Worm (Caenorhabditis elegans) whole organism, young adult: ENCODE results near the gene sri-26.

ENCODE experiments used
- B0261.1 ChIP-seq: sonication (generic microtip); optimal IDR thresholded peaks from 2 replicates; lab custom pipeline; 2016; ENCODE audit warnings: mild to moderate bottlenecking, missing genetic modification characterization, moderate library complexity, missing compliant biosample characterization
- C17E4.6 ChIP-seq: fragments of 200-800 bp; sonication (Bioruptor generic); IDR thresholded peaks from 2 replicates; pipeline ENCODE4 v1.3.6; 2022; ENCODE audit warnings: missing genetic modification reagents, missing genetic modification characterization, missing compliant biosample characterization
- D2030.7 ChIP-seq: fragments of 200-800 bp; sonication (Bioruptor generic); IDR thresholded peaks from 2 replicates; pipeline ENCODE4 v1.3.6; 2022; ENCODE audit warnings: missing genetic modification reagents, missing genetic modification characterization, missing compliant biosample characterization
- F10E7.11 ChIP-seq: sonication (generic microtip); optimal IDR thresholded peaks from 2 replicates; lab custom pipeline; 2017; ENCODE audit warnings: mild to moderate bottlenecking, missing genetic modification characterization, moderate library complexity, missing compliant biosample characterization
- F39B2.1 ChIP-seq: fragments of 200-800 bp; sonication (Bioruptor generic); IDR thresholded peaks from 2 replicates; pipeline ENCODE4 v1.3.6; 2022; ENCODE audit warnings: missing genetic modification reagents, missing genetic modification characterization, missing compliant biosample characterization
- F49E8.2 ChIP-seq: sonication (generic microtip); optimal IDR thresholded peaks from 3 replicates; lab custom pipeline; 2017; ENCODE audit warnings: missing genetic modification characterization, mild to moderate bottlenecking, missing compliant biosample characterization, antibody characterized with exemption, moderate library complexity; ENCODE audit not compliant: insufficient read depth
- F57C9.4 ChIP-seq: sonication (generic microtip); optimal IDR thresholded peaks from 2 replicates; lab custom pipeline; 2017; ENCODE audit warnings: mild to moderate bottlenecking, missing genetic modification characterization, missing compliant biosample characterization
- K11D2.4 ChIP-seq: fragments of 200-800 bp; sonication (Bioruptor generic); IDR thresholded peaks from 2 replicates; pipeline ENCODE4 v1.3.6; 2022; ENCODE audit warnings: missing genetic modification reagents, missing genetic modification characterization, missing compliant biosample characterization
- T07F8.4 ChIP-seq: sonication (generic microtip); optimal IDR thresholded peaks from 2 replicates; lab custom pipeline; 2016; ENCODE audit warnings: mild to moderate bottlenecking, missing genetic modification characterization, moderate library complexity, missing compliant biosample characterization
- Y53F4B.3 ChIP-seq: fragments of 200-800 bp; sonication (Bioruptor generic); IDR thresholded peaks from 2 replicates; pipeline ENCODE4 v1.3.6; 2022; ENCODE audit warnings: missing genetic modification reagents, missing genetic modification characterization, missing compliant biosample characterization
- atf-7 ChIP-seq: sonication (generic microtip); optimal IDR thresholded peaks from 2 replicates; lab custom pipeline; 2017; ENCODE audit warnings: mild to moderate bottlenecking, missing genetic modification characterization, missing compliant biosample characterization
- attf-5 ChIP-seq: fragments of 200-800 bp; sonication (Bioruptor generic); optimal IDR thresholded peaks from 2 replicates; lab custom pipeline; 2018; ENCODE audit warnings: mild to moderate bottlenecking, missing genetic modification characterization, missing compliant biosample characterization
- attf-6 ChIP-seq: fragments of 200-800 bp; sonication (Bioruptor generic); IDR thresholded peaks from 2 replicates; pipeline ENCODE4 v1.3.6; 2022; ENCODE audit warnings: missing genetic modification reagents, missing genetic modification characterization, missing compliant biosample characterization
- cebp-2 ChIP-seq: fragments of 200-800 bp; sonication (Bioruptor generic); IDR thresholded peaks from 2 replicates; pipeline ENCODE4 v1.3.6; 2022; ENCODE audit warnings: missing genetic modification characterization, missing compliant biosample characterization
- ceh-100 ChIP-seq: fragments of 200-800 bp; sonication (Bioruptor generic); IDR thresholded peaks from 2 replicates; pipeline ENCODE4 v1.3.6; 2022; ENCODE audit warnings: missing genetic modification reagents, missing genetic modification characterization, missing compliant biosample characterization
- ceh-58 ChIP-seq: fragments of 200-800 bp; sonication (Bioruptor generic); IDR thresholded peaks from 2 replicates; pipeline ENCODE4 v1.3.6; 2022; ENCODE audit warnings: missing genetic modification characterization, missing compliant biosample characterization
- efl-1 ChIP-seq: fragments of 150-350 bp; optimal IDR thresholded peaks from 2 replicates; lab custom pipeline; 2014; ENCODE audit warnings: missing biosample characterization, missing genetic modification reagents, missing genetic modification characterization
- ets-4 ChIP-seq: fragments of 200-800 bp; sonication (Bioruptor generic); optimal IDR thresholded peaks from 2 replicates; lab custom pipeline; 2018; ENCODE audit warnings: mild to moderate bottlenecking, missing genetic modification characterization, missing compliant biosample characterization
- hmg-1.2 ChIP-seq: fragments of 200-800 bp; sonication (Bioruptor generic); IDR thresholded peaks from 2 replicates; pipeline ENCODE4 v1.3.6; 2022; ENCODE audit warnings: missing genetic modification reagents, missing genetic modification characterization, missing compliant biosample characterization
- hrde-1 ChIP-seq: sonication (generic microtip); optimal IDR thresholded peaks from 2 replicates; lab custom pipeline; 2016; ENCODE audit warnings: missing genetic modification characterization, mild to moderate bottlenecking, missing compliant biosample characterization, moderate library complexity, missing genotype, missing genetic modification reagents, borderline replicate concordance
- lin-26 ChIP-seq: fragments of 200-800 bp; sonication (Bioruptor generic); IDR thresholded peaks from 2 replicates; pipeline ENCODE4 v1.3.6; 2022; ENCODE audit warnings: missing genetic modification reagents, missing genetic modification characterization, missing compliant biosample characterization
- lsl-1 ChIP-seq: fragments of 200-800 bp; sonication (Bioruptor generic); optimal IDR thresholded peaks from 2 replicates; lab custom pipeline; 2018; ENCODE audit warnings: mild to moderate bottlenecking, missing genetic modification characterization, moderate library complexity, missing compliant biosample characterization
- madf-8 ChIP-seq: fragments of 200-800 bp; sonication (Bioruptor generic); conservative IDR thresholded peaks from 2 replicates; pipeline ENCODE4 v1.3.6; 2022; ENCODE audit warnings: missing genetic modification reagents, missing genetic modification characterization, missing compliant biosample characterization
- mxl-1 ChIP-seq: sonication (generic microtip); optimal IDR thresholded peaks from 2 replicates; lab custom pipeline; 2016; ENCODE audit warnings: missing genetic modification characterization, missing compliant biosample characterization
- nfya-1 ChIP-seq: sonication (generic microtip); optimal IDR thresholded peaks from 2 replicates; lab custom pipeline; 2017; ENCODE audit warnings: antibody characterized with exemption, missing compliant biosample characterization, missing genetic modification characterization, borderline replicate concordance; ENCODE audit not compliant: insufficient read depth
- nfyb-1 ChIP-seq: fragments of 200-800 bp; sonication (Bioruptor generic); IDR thresholded peaks from 2 replicates; pipeline ENCODE4 v1.3.6; 2022; ENCODE audit warnings: missing genetic modification reagents, missing genetic modification characterization, missing compliant biosample characterization
- nhr-120 ChIP-seq: fragments of 200-800 bp; sonication (Bioruptor generic); IDR thresholded peaks from 2 replicates; pipeline ENCODE4 v1.3.6; 2022; ENCODE audit warnings: missing genetic modification characterization, missing compliant biosample characterization
- repo-1 ChIP-seq: sonication (generic microtip); optimal IDR thresholded peaks from 2 replicates; lab custom pipeline; 2017; ENCODE audit warnings: mild to moderate bottlenecking, missing genetic modification characterization, missing compliant biosample characterization
- sea-2 ChIP-seq: fragments of 200-800 bp; sonication (Bioruptor generic); IDR thresholded peaks from 2 replicates; pipeline ENCODE4 v1.3.6; 2022; ENCODE audit warnings: missing genetic modification characterization, missing compliant biosample characterization
- snpc-1.3 ChIP-seq: sonication (generic microtip); optimal IDR thresholded peaks from 2 replicates; lab custom pipeline; 2017; ENCODE audit warnings: missing genetic modification characterization, mild to moderate bottlenecking, missing compliant biosample characterization, antibody characterized with exemption, moderate library complexity, missing genotype, missing genetic modification reagents; ENCODE audit not compliant: insufficient read depth
- snpc-3.4 ChIP-seq: sonication (generic microtip); optimal IDR thresholded peaks from 2 replicates; lab custom pipeline; 2017; ENCODE audit warnings: missing genetic modification characterization, mild to moderate bottlenecking, missing compliant biosample characterization, antibody characterized with exemption, moderate library complexity, missing genotype, missing genetic modification reagents
- sptf-2 ChIP-seq: fragments of 200-800 bp; sonication (Bioruptor generic); optimal IDR thresholded peaks from 2 replicates; lab custom pipeline; 2018; ENCODE audit warnings: mild to moderate bottlenecking, missing genetic modification characterization, missing compliant biosample characterization
- tbx-9 ChIP-seq: sonication (generic microtip); optimal IDR thresholded peaks from 2 replicates; lab custom pipeline; 2016; ENCODE audit warnings: borderline replicate concordance, missing genetic modification characterization, inconsistent platforms, missing compliant biosample characterization
- tlf-1 ChIP-seq: fragments of 200-800 bp; sonication (Bioruptor generic); optimal IDR thresholded peaks from 2 replicates; lab custom pipeline; 2018; ENCODE audit warnings: mild to moderate bottlenecking, missing genetic modification characterization, missing compliant biosample characterization
- unc-130 ChIP-seq: sonication (generic microtip); optimal IDR thresholded peaks from 2 replicates; lab custom pipeline; 2016; ENCODE audit warnings: missing genetic modification reagents, missing genetic modification characterization, missing compliant biosample characterization
- ztf-28 ChIP-seq: fragments of 200-800 bp; sonication (Bioruptor generic); IDR thresholded peaks from 2 replicates; pipeline ENCODE4 v1.3.6; 2022; ENCODE audit warnings: missing genetic modification reagents, missing genetic modification characterization, missing compliant biosample characterization
- ztf-6 ChIP-seq: fragments of 200-800 bp; sonication (Bioruptor generic); IDR thresholded peaks from 2 replicates; pipeline ENCODE4 v1.3.6; 2022; ENCODE audit warnings: missing genetic modification reagents, missing genetic modification characterization, missing compliant biosample characterization

The sri-26 gene

ce11 chrV:15225650-15226049, 10.4 kb downstream of the sri-26 start, which contains the start of gene srw-14:
Gene srw-14 (plus strand): TSS chrV:15225950.
- TF ChIP-seq atf-7 (tag; lab: Kevin White, UChicago) = no peak
- TF ChIP-seq D2030.7 = no peak
- no peak for TF ChIP-seq ceh-58 (GFP tag; lab: Robert Waterston, UW)
- no peak for TF ChIP-seq F10E7.11 (tag; lab: Kevin White, UChicago)
- TF ChIP-seq attf-6 (GFP tag; lab: Robert Waterston, UW) = no peak
- TF ChIP-seq tbx-9 = no peak
- no peak for TF ChIP-seq Y53F4B.3 (GFP tag; lab: Robert Waterston, UW)

DNA sequence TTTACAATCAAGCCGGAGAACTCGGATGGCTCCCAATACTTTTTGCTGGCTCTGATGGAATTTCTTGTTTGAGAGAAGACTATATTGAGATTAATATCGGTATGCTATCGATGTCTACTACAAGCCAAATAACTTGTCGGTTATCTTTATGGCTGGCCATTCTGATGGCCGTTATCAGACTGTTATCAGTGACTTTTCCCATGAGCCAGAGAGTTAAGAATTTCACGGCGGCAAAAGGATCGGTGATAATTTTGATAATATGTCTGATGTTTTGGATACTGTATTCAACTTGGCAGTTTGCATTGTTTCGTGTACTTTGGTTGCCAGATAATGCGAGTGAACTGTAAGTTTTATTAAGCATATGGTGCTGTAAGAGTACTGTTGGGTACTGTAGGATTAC, 10.9 kb downstream of the sri-26 start:
- TF ChIP-seq nfyb-1 = no peak
- TF ChIP-seq T07F8.4 (tag; lab: Kevin White, UChicago) = no peak
- TF ChIP-seq ets-4 = no peak
- TF ChIP-seq hrde-1 (tag; lab: Kevin White, UChicago) = no peak
- TF ChIP-seq K11D2.4 (GFP tag; lab: Robert Waterston, UW) = no peak
- TF ChIP-seq madf-8 (GFP tag; lab: Robert Waterston, UW) = no peak
- TF ChIP-seq tlf-1 = no peak

- no peak for TF ChIP-seq ceh-100
- TF ChIP-seq lsl-1 = no peak
- TF ChIP-seq ztf-28 (GFP tag; lab: Robert Waterston, UW) = no peak
- TF ChIP-seq, all 124 proteins: peak for 0
These were observed 15.0 kb downstream of the sri-26 start, which contains the start of gene srw-15 for ce11 chrV:15230243-15230642. Gene srw-15 (plus strand): TSS chrV:15230543.

ce11 chrV:15232200-15232599, 16.9 kb downstream of the sri-26 start, which contains the start of gene srw-13:
Gene srw-13 (plus strand): TSS chrV:15232500.
- TF ChIP-seq F49E8.2 (tag; lab: Kevin White, UChicago) (no peak), T07F8.4 (tag; lab: Kevin White, UChicago) (no peak), cebp-2 (GFP tag; lab: Robert Waterston, UW) (no peak), lin-26 (no peak), ztf-28 (GFP tag; lab: Robert Waterston, UW) (no peak), sea-2 (no peak), unc-130 (GFP tag; lab: Kevin White, UChicago) (no peak)

DNA sequence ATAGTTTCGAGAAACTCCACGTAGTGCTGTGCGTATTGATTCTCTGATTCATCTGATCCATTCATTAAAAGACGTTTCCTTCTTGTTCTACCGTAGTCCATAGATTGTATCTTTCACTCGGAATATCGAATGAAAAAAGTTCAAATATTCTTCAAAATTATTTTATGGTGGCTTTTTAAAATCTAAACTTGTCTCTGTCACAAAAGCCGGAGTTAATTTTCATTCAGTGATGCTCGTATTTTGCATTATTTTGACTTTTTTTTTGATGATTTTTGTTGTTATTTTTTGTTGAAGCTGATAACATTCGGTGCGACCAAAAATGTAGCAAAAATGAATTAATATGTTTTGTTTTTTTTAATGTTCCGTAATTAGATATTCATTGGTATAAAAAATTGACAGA, 20.4 kb downstream of the sri-26 start, which contains the start of gene nhr-164:
nhr-164 (minus strand) TSS at position 101 of the 400 bp plus-strand sequence.
- TF ChIP-seq attf-5 (GFP tag; lab: Kevin White, UChicago) = no peak
- TF ChIP-seq hmg-1.2 (GFP tag; lab: Robert Waterston, UW) = no peak
- TF ChIP-seq repo-1 (tag; lab: Kevin White, UChicago) = no peak
- no peak for TF ChIP-seq efl-1
- no peak for TF ChIP-seq nfya-1 (tag; lab: Kevin White, UChicago)
- no peak for TF ChIP-seq snpc-1.3 (tag; lab: Kevin White, UChicago)
- no peak for TF ChIP-seq ztf-6 (GFP tag; lab: Robert Waterston, UW)
- no peak for TF ChIP-seq snpc-3.4 (tag; lab: Kevin White, UChicago)

DNA sequence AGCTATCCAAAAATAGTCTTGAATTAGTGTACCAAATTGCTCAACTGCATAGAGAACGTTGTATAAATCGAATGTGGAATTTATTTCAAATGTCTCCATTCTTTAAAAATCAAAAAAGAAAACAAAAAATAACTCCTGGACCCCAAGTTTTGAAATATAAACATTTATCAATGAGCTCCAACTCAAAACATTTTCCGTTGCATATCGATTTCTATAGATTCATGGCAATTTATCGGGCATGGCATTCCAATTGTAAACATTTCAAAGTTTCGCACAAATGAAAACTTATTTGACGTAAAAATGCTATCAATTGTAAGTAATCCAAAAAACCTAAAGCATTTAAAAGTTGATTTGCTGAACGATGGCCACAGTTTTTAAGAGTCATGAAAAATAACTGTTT, 23.3 kb downstream of the sri-26 start, which contains the start of gene srw-12:
srw-12 (minus strand) TSS at position 101 of the 400 bp plus-strand sequence.
- no peak for TF ChIP-seq F57C9.4
- TF ChIP-seq F39B2.1 (GFP tag; lab: Robert Waterston, UW) = no peak
- TF ChIP-seq ceh-100 = no peak
- TF ChIP-seq nhr-120 (GFP tag; lab: Robert Waterston, UW) = no peak
- no peak for TF ChIP-seq mxl-1 (tag; lab: Kevin White, UChicago)
- no peak for TF ChIP-seq C17E4.6
- TF ChIP-seq sptf-2 (GFP tag; lab: Kevin White, UChicago) = no peak
- TF ChIP-seq B0261.1 = no peak
